Worm (Caenorhabditis elegans) whole organism, L3 larva: Measurements from ENCODE around the gene ser-2.

Experiments
- R02D3.7 ChIP-seq: fragments of 150-350 bp; optimal IDR thresholded peaks from 2 replicates; lab custom pipeline; 2014; ENCODE audit warnings: missing biosample characterization, missing genetic modification characterization
- ZK546.5 ChIP-seq: sonication (generic microtip); optimal IDR thresholded peaks from 2 replicates; lab custom pipeline; 2017; ENCODE audit warnings: missing biosample characterization, missing genetic modification characterization
- aly-2 ChIP-seq: fragments of 150-350 bp; optimal IDR thresholded peaks from 2 replicates; lab custom pipeline; 2014; ENCODE audit warnings: missing biosample characterization, missing genetic modification characterization
- ceh-16 ChIP-seq: sonication (generic microtip); optimal IDR thresholded peaks from 2 replicates; lab custom pipeline; 2017; ENCODE audit warnings: missing biosample characterization, missing genetic modification characterization
- ceh-28 ChIP-seq: fragments of 150-350 bp; optimal IDR thresholded peaks from 2 replicates; lab custom pipeline; 2014; ENCODE audit warnings: missing biosample characterization, missing genetic modification reagents, missing genetic modification characterization
- ceh-9 ChIP-seq: sonication (generic microtip); optimal IDR thresholded peaks from 2 replicates; lab custom pipeline; 2018; ENCODE audit warnings: missing biosample characterization, missing genetic modification characterization
- egl-27 ChIP-seq: sonication (generic microtip); optimal IDR thresholded peaks from 4 replicates; lab custom pipeline; 2017; ENCODE audit warnings: missing biosample characterization, missing genetic modification reagents, missing genetic modification characterization
- egl-5 ChIP-seq: fragments of 150-350 bp; optimal IDR thresholded peaks from 2 replicates; lab custom pipeline; 2017; ENCODE audit warnings: missing biosample characterization, missing genetic modification reagents, missing genetic modification characterization, inconsistent platforms
- elt-1 ChIP-seq: fragments of 150-350 bp; optimal IDR thresholded peaks from 2 replicates; lab custom pipeline; 2014; ENCODE audit warnings: missing biosample characterization, missing genetic modification characterization
- elt-2 ChIP-seq: sonication (generic microtip); optimal IDR thresholded peaks from 2 replicates; lab custom pipeline; 2016; ENCODE audit warnings: missing genetic modification reagents, mild to moderate bottlenecking, missing genetic modification characterization, missing compliant biosample characterization
- elt-3 ChIP-seq, 3 experiments: fragments of 150-350 bp in 1 of 3; sonication (generic microtip) in 2 of 3; optimal IDR thresholded peaks; 2 replicates in 2 of 3; 4 replicates in 1 of 3; lab custom pipeline; 2014 to 2017; ENCODE audit warnings: missing biosample characterization in 3 of 3, missing genetic modification characterization in 3 of 3
- eor-1 ChIP-seq, 2 experiments: fragments of 150-350 bp; optimal IDR thresholded peaks; 2 replicates each; lab custom pipeline; 2014 to 2018; ENCODE audit warnings: missing biosample characterization in 2 of 2, missing genetic modification characterization in 2 of 2
- fkh-2 ChIP-seq: fragments of 150-350 bp; optimal IDR thresholded peaks from 2 replicates; lab custom pipeline; 2014; ENCODE audit warnings: missing biosample characterization, missing genetic modification reagents, missing genetic modification characterization
- fos-1 ChIP-seq: fragments of 150-350 bp; optimal IDR thresholded peaks from 2 replicates; lab custom pipeline; 2014; ENCODE audit warnings: missing biosample characterization, missing genetic modification characterization
- hmg-11 ChIP-seq: sonication (generic microtip); optimal IDR thresholded peaks from 2 replicates; lab custom pipeline; 2016; ENCODE audit warnings: missing genetic modification characterization, missing compliant biosample characterization
- jun-1 ChIP-seq: fragments of 150-350 bp; optimal IDR thresholded peaks from 2 replicates; lab custom pipeline; 2014; ENCODE audit warnings: missing biosample characterization, missing genetic modification reagents, missing genetic modification characterization
- lin-15B ChIP-seq: fragments of 150-350 bp; optimal IDR thresholded peaks from 2 replicates; lab custom pipeline; 2014; ENCODE audit warnings: missing biosample characterization, missing genetic modification characterization
- mdl-1 ChIP-seq: fragments of 150-350 bp; optimal IDR thresholded peaks from 2 replicates; lab custom pipeline; 2014; ENCODE audit warnings: missing biosample characterization, missing genetic modification characterization
- mml-1 ChIP-seq: fragments of 150-350 bp; sonication (generic microtip); optimal IDR thresholded peaks from 3 replicates; lab custom pipeline; 2014; ENCODE audit warnings: missing biosample characterization, missing genetic modification characterization
- nfya-1 ChIP-seq: sonication (generic microtip); optimal IDR thresholded peaks from 2 replicates; lab custom pipeline; 2017; ENCODE audit warnings: missing genetic modification characterization, mild to moderate bottlenecking, missing compliant biosample characterization, antibody characterized with exemption, moderate library complexity; ENCODE audit not compliant: insufficient read depth
- nhr-11 ChIP-seq: fragments of 150-350 bp; optimal IDR thresholded peaks from 2 replicates; lab custom pipeline; 2014; ENCODE audit warnings: missing biosample characterization, missing genetic modification characterization
- nhr-12 ChIP-seq: fragments of 150-350 bp; optimal IDR thresholded peaks from 2 replicates; lab custom pipeline; 2014; ENCODE audit warnings: missing biosample characterization, missing genetic modification characterization
- nhr-23 ChIP-seq: fragments of 150-350 bp; optimal IDR thresholded peaks from 2 replicates; lab custom pipeline; 2014; ENCODE audit warnings: missing biosample characterization, missing genetic modification reagents, missing genetic modification characterization
- nhr-25 ChIP-seq: sonication (generic microtip); optimal IDR thresholded peaks from 2 replicates; lab custom pipeline; 2017; ENCODE audit warnings: missing biosample characterization, missing genetic modification characterization
- nhr-67 ChIP-seq: fragments of 150-350 bp; optimal IDR thresholded peaks from 2 replicates; lab custom pipeline; 2014; ENCODE audit warnings: missing biosample characterization, missing genetic modification characterization
- nhr-76 ChIP-seq: fragments of 150-350 bp; sonication (generic microtip); optimal IDR thresholded peaks from 5 replicates; lab custom pipeline; 2014; ENCODE audit warnings: missing biosample characterization, missing genetic modification characterization
- nhr-77 ChIP-seq: fragments of 150-350 bp; optimal IDR thresholded peaks from 2 replicates; lab custom pipeline; 2014; ENCODE audit warnings: missing biosample characterization, missing genetic modification characterization
- pha-4 ChIP-seq: fragments of 150-350 bp; optimal IDR thresholded peaks from 2 replicates; lab custom pipeline; 2014; ENCODE audit warnings: missing biosample characterization, missing genetic modification reagents, missing genetic modification characterization
- pqm-1 ChIP-seq: fragments of 150-350 bp; optimal IDR thresholded peaks from 2 replicates; lab custom pipeline; 2017; ENCODE audit warnings: missing biosample characterization, missing genetic modification characterization, inconsistent platforms
- sea-2 ChIP-seq: fragments of 150-350 bp; sonication (generic microtip); optimal IDR thresholded peaks from 4 replicates; lab custom pipeline; 2014; ENCODE audit warnings: missing biosample characterization, missing genetic modification reagents, missing genetic modification characterization
- skn-1 ChIP-seq: fragments of 150-350 bp; optimal IDR thresholded peaks from 2 replicates; lab custom pipeline; 2014; ENCODE audit warnings: missing biosample characterization, missing genetic modification characterization
- unc-39 ChIP-seq: sonication (generic microtip); optimal IDR thresholded peaks from 4 replicates; lab custom pipeline; 2017; ENCODE audit warnings: missing biosample characterization, missing genetic modification characterization
- unc-62 ChIP-seq: fragments of 150-350 bp; sonication (generic microtip); optimal IDR thresholded peaks from 4 replicates; lab custom pipeline; 2014; ENCODE audit warnings: missing biosample characterization, missing genetic modification reagents, missing genetic modification characterization
- zag-1 ChIP-seq: fragments of 150-350 bp; optimal IDR thresholded peaks from 2 replicates; lab custom pipeline; 2014; ENCODE audit warnings: missing biosample characterization, missing genetic modification characterization
- ztf-11 ChIP-seq: fragments of 150-350 bp; optimal IDR thresholded peaks from 2 replicates; lab custom pipeline; 2014; ENCODE audit warnings: missing biosample characterization, missing genetic modification characterization
- ztf-4 ChIP-seq: fragments of 150-350 bp; optimal IDR thresholded peaks from 2 replicates; lab custom pipeline; 2014; ENCODE audit warnings: missing biosample characterization, missing genetic modification characterization

The ser-2 gene

DNA sequence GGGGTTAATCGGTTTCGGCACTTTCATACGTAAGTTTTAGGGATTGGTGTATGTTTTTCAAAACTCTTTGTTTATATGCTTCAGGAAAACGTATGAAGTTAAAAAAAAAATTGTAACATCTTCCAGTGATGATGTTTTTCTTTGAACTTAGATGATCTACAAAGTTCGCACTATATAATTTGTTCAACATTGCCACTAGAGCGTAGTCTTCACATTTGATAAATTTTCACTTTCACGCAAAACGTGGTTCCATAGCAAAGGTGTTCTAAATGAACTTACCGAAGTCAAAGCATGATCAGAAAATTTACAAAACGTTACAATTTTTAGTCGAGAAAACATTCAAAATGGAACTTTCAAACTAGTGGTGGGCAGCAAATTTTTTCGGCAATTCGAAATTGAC lies 39.9 kb downstream of the ser-2 start:
- TF ChIP-seq ztf-4 (no peak), sea-2 (GFP tag; lab: Kevin White, UChicago) (no peak), nhr-67 (tag; lab: Kevin White, UChicago) (no peak), nhr-11 (tag; lab: Kevin White, UChicago) (no peak), mml-1 (no peak), nhr-25 (tag; lab: Kevin White, UChicago) (no peak), unc-39 (tag; lab: Kevin White, UChicago) (no peak), elt-2 (tag; lab: Kevin White, UChicago) (no peak), fkh-2 (tag; lab: Kevin White, UChicago) (no peak), unc-62 (GFP tag; lab: Kevin White, UChicago) (no peak), zag-1 (tag; lab: Kevin White, UChicago) (no peak), eor-1 (tag; optimal IDR thresholded peaks at IDR 0.05; lab: Kevin White, UChicago) (no peak), egl-5 (tag; lab: Kevin White, UChicago) (no peak)
- TF ChIP-seq, all 47 proteins: peak for 0

DNA sequence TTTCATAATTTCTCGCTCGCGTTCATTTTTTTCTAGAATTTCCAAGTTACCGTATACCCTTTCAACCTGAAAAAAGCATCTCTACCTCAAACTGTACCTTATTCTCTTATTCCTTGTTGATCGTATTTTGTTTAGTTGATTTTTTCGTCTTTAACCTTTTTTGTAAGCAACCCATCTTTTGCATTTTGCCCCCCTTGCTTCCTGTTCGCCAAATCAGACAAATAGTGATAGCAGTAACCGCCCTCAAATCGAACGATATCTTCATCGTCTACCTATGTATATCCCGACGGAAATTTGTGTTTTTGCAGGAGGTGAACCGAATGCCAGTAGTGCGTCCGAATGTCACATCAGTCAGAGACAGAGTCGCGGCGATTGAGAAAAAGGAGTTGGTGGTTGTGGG lies 40.3 kb downstream of the ser-2 start, which contains the start of gene F46F2.5:
Gene F46F2.5 (plus strand): TSS at position 301 of the 400 bp plus-strand sequence.
- no peak for TF ChIP-seq ceh-28 (tag; lab: Kevin White, UChicago)
- TF ChIP-seq nhr-77 (tag; lab: Kevin White, UChicago): no peak
- TF ChIP-seq zag-1 (tag; lab: Kevin White, UChicago): no peak
- TF ChIP-seq nhr-76 (tag; lab: Kevin White, UChicago): no peak
- no peak for TF ChIP-seq sea-2 (GFP tag; lab: Kevin White, UChicago)
- TF ChIP-seq nhr-12: no peak
- TF ChIP-seq ztf-11 (tag; lab: Kevin White, UChicago): no peak
- TF ChIP-seq egl-27 (tag; lab: Kevin White, UChicago): no peak
- TF ChIP-seq pqm-1 (tag; lab: Kevin White, UChicago): no peak
- TF ChIP-seq lin-15B (tag; lab: Kevin White, UChicago): no peak
- no peak for TF ChIP-seq fos-1 (tag; lab: Kevin White, UChicago)

DNA sequence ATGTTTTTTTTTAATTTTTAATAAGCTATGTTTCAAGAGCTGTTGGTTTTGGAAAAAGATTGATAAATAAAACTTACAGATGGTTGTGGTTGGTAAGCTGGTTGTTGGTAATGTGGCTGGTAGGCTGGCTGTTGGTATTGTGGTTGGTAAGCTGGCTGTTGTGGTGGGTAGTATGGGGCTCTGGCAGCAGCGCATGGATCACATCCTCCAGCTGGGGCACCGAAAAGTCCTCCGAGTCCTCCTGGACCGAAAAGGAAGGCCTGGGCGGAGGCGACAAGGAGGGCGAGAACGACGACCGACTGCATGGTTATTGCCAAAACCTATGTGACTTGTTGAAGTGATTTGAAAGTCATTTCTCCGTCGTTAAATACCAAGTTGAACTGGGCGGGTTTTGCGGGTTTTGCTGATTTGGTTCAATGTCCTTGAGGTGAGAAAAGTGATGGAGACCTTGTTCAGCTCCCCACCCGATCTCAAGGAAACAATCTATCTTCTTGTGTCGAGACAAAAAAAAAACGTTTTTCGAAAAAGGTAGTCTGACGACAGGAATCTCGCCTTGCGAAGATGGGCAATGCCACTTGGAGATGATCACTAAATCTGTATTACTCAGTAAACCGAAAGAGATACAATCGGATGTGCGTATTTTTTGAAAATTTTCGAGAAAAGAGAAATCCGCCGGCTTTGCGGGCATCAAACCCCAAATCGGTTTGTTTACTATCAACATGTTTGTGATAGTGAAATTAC lies 42.6 kb downstream of the ser-2 start, which contains the start of gene F46F2.3:
Gene F46F2.3 (minus strand): TSS at position 341 of the 741 bp plus-strand sequence.
- TF ChIP-seq elt-3 (tag; optimal IDR thresholded peaks at IDR 0.05; lab: Kevin White, UChicago): no peak
- peak; percentile 45 for TF ChIP-seq nhr-25 (tag; lab: Kevin White, UChicago)
- TF ChIP-seq nhr-23: no peak
- TF ChIP-seq jun-1 (tag; lab: Kevin White, UChicago): no peak

DNA sequence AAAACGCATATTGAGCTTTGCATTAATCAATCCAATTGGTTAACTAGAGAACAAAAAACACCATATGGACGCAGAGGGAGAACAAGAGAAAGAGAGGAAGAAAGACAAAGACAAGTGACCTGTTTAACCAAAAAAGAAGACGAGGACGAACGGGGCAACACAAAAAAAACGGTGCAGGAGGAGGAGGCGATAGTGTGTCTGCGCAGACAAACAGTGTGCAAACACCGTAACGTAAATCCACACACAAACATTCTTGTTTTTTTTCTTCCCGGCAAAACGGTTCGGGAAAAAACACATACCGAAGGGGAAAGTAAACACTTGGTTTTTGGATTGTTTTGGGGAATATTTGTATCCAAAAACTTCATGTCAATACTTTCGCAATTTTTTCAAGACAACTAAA lies 56.2 kb downstream of the ser-2 start:
- TF ChIP-seq egl-5 (tag; lab: Kevin White, UChicago) (no peak), R02D3.7 (tag; lab: Kevin White, UChicago) (no peak), eor-1 (tag; optimal IDR thresholded peaks at IDR 0.05; lab: Kevin White, UChicago) (no peak), nhr-12 (no peak), elt-1 (tag; lab: Kevin White, UChicago) (no peak), ZK546.5 (tag; lab: Kevin White, UChicago) (no peak), ceh-28 (tag; lab: Kevin White, UChicago) (no peak), pha-4 (tag; lab: Kevin White, UChicago) (peak; percentile 90), nhr-25 (tag; lab: Kevin White, UChicago) (peak; percentile 78), nhr-23 (peak; percentile 57)

DNA sequence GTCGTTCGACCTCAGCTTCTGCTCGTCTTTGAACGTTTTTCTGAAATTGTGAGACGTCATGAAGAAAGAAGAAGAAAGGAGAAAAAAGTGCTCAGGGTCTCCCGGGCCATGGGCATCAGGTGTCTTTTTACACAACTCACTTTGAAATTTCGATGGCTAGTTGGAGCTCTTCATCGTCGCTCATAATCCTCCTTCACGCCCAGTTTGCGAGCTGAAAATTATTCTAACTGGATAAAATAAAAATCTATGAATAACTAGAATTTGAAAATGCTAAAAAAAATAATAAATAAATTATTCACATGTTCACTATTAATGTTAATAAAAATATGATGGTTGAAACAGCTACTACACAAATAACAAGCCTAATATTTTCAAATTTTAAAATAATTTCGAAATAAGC lies 56.6 kb downstream of the ser-2 start, which contains the start of gene piki-1:
Gene piki-1 (minus strand): TSS at position 218 of the 400 bp plus-strand sequence.
- TF ChIP-seq jun-1 (tag; lab: Kevin White, UChicago): no peak
- no peak for TF ChIP-seq fos-1 (tag; lab: Kevin White, UChicago)
- TF ChIP-seq aly-2 (tag; lab: Kevin White, UChicago): no peak
- no peak for TF ChIP-seq pha-4 (tag; lab: Kevin White, UChicago)
- TF ChIP-seq ceh-28 (tag; lab: Kevin White, UChicago): no peak
- no peak for TF ChIP-seq ztf-4
- no peak for TF ChIP-seq hmg-11 (tag; lab: Kevin White, UChicago)
- no peak for TF ChIP-seq elt-2 (tag; lab: Kevin White, UChicago)
- TF ChIP-seq nhr-12: no peak
- no peak for TF ChIP-seq mml-1
- TF ChIP-seq R02D3.7 (tag; lab: Kevin White, UChicago): no peak
- no peak for TF ChIP-seq skn-1
- no peak for TF ChIP-seq nfya-1 (tag; lab: Kevin White, UChicago)
- no peak for TF ChIP-seq mdl-1 (tag; lab: Kevin White, UChicago)
- no peak for TF ChIP-seq lin-15B (tag; lab: Kevin White, UChicago)
- TF ChIP-seq egl-27 (tag; lab: Kevin White, UChicago): no peak
- TF ChIP-seq ceh-16 (tag; lab: Kevin White, UChicago): no peak
- no peak for TF ChIP-seq ceh-9 (tag; lab: Kevin White, UChicago)
- TF ChIP-seq ztf-11 (tag; lab: Kevin White, UChicago): no peak
- no peak for TF ChIP-seq pqm-1 (tag; lab: Kevin White, UChicago)
